Fruit fly (Drosophila melanogaster) whole organism, prepupa: Measurements from ENCODE around the gene Brd.
A peak's percentile ranks its signal among the peaks of the same experiment; 100 is the strongest.

ENCODE experiments used
- Blimp-1 ChIP-seq: fragments of 200-800 bp; sonication (Bioruptor generic); optimal IDR thresholded peaks from 3 replicates; lab custom pipeline; 2017; ENCODE audit warnings: missing biosample characterization, missing genetic modification characterization, mild to moderate bottlenecking, moderate library complexity, missing genetic modification reagents
- CG10669 ChIP-seq: fragments of 200-800 bp; sonication (Bioruptor generic); optimal IDR thresholded peaks from 3 replicates; lab custom pipeline; 2018; ENCODE audit warnings: missing biosample characterization, mild to moderate bottlenecking, missing genetic modification characterization, moderate library complexity
- CG11902 ChIP-seq: fragments of 200-800 bp; sonication (Bioruptor generic); optimal IDR thresholded peaks from 3 replicates; lab custom pipeline; 2016; ENCODE audit warnings: missing biosample characterization, missing genetic modification characterization
- CG15336 ChIP-seq: fragments of 200-800 bp; sonication (Bioruptor generic); IDR thresholded peaks from 2 replicates; pipeline ENCODE4 v1.3.6; 2022; ENCODE audit warnings: missing biosample characterization, missing genetic modification characterization
- CG1621 ChIP-seq: fragments of 200-800 bp; sonication (Bioruptor generic); optimal IDR thresholded peaks from 3 replicates; lab custom pipeline; 2018; ENCODE audit warnings: missing biosample characterization, mild to moderate bottlenecking, missing genetic modification characterization
- CG16779 ChIP-seq: fragments of 200-800 bp; sonication (Bioruptor generic); optimal IDR thresholded peaks from 3 replicates; lab custom pipeline; 2017; ENCODE audit warnings: missing biosample characterization, mild to moderate bottlenecking, missing genetic modification characterization
- CG31627 ChIP-seq: fragments of 200-800 bp; sonication (Bioruptor generic); optimal IDR thresholded peaks from 3 replicates; lab custom pipeline; 2016; ENCODE audit warnings: missing biosample characterization, missing genetic modification characterization
- CG32006 ChIP-seq: fragments of 200-800 bp; sonication (Bioruptor generic); optimal IDR thresholded peaks from 3 replicates; lab custom pipeline; 2017; ENCODE audit warnings: missing biosample characterization, mild to moderate bottlenecking, missing genetic modification characterization
- CG3919 ChIP-seq: fragments of 200-800 bp; sonication (Bioruptor generic); optimal IDR thresholded peaks from 3 replicates; lab custom pipeline; 2016; ENCODE audit warnings: missing biosample characterization, missing genetic modification characterization
- CG6276 ChIP-seq: fragments of 200-800 bp; sonication (Bioruptor generic); optimal IDR thresholded peaks from 2 replicates; lab custom pipeline; 2017; ENCODE audit warnings: missing biosample characterization, mild to moderate bottlenecking, missing genetic modification characterization
- CG6808 ChIP-seq: fragments of 200-800 bp; sonication (Bioruptor generic); optimal IDR thresholded peaks from 3 replicates; lab custom pipeline; 2017; ENCODE audit warnings: missing biosample characterization, missing genetic modification characterization, mild to moderate bottlenecking, moderate library complexity, missing genetic modification reagents
- CG6854 ChIP-seq: fragments of 200-800 bp; sonication (Bioruptor generic); optimal IDR thresholded peaks from 2 replicates; lab custom pipeline; 2017; ENCODE audit warnings: missing biosample characterization, mild to moderate bottlenecking, missing genetic modification characterization
- CG8119 ChIP-seq: fragments of 200-800 bp; sonication (Bioruptor generic); IDR thresholded peaks from 3 replicates; pipeline ENCODE4 v1.3.6; 2022; ENCODE audit warnings: missing biosample characterization, missing genetic modification characterization
- CG8319 ChIP-seq: fragments of 200-800 bp; sonication (Bioruptor generic); optimal IDR thresholded peaks from 3 replicates; lab custom pipeline; 2016; ENCODE audit warnings: missing biosample characterization, missing genetic modification characterization
- CG8632 ChIP-seq: fragments of 200-800 bp; sonication (Bioruptor generic); optimal IDR thresholded peaks from 3 replicates; lab custom pipeline; 2016; ENCODE audit warnings: missing biosample characterization, missing genetic modification characterization
- Eip93F ChIP-seq: fragments of 200-800 bp; sonication (Bioruptor generic); optimal IDR thresholded peaks from 2 replicates; lab custom pipeline; 2016; ENCODE audit warnings: missing biosample characterization, mild to moderate bottlenecking, missing genetic modification characterization
- Gug ChIP-seq: fragments of 200-800 bp; sonication (Bioruptor generic); IDR thresholded peaks from 2 replicates; pipeline ENCODE4 v1.3.6; 2022; ENCODE audit warnings: missing biosample characterization, missing genetic modification characterization
- Hr38 ChIP-seq: sonication (Bioruptor generic); optimal IDR thresholded peaks from 2 replicates; lab custom pipeline; 2016; ENCODE audit warnings: missing biosample characterization, missing genetic modification characterization
- Lpt ChIP-seq: fragments of 200-800 bp; sonication (Bioruptor generic); optimal IDR thresholded peaks from 3 replicates; lab custom pipeline; 2016; ENCODE audit warnings: missing biosample characterization, missing genetic modification characterization
- OdsH ChIP-seq: fragments of 200-800 bp; sonication (Bioruptor generic); optimal IDR thresholded peaks from 3 replicates; lab custom pipeline; 2016; ENCODE audit warnings: missing biosample characterization, missing genetic modification characterization
- Smox ChIP-seq: fragments of 200-800 bp; sonication (Bioruptor generic); optimal IDR thresholded peaks from 3 replicates; lab custom pipeline; 2016; ENCODE audit warnings: missing biosample characterization, missing genetic modification characterization
- Sox14 ChIP-seq: fragments of 200-800 bp; sonication (Bioruptor generic); optimal IDR thresholded peaks from 3 replicates; lab custom pipeline; 2016; ENCODE audit warnings: missing biosample characterization, missing genetic modification characterization
- Sox15 ChIP-seq: fragments of 200-800 bp; sonication (Bioruptor generic); optimal IDR thresholded peaks from 3 replicates; lab custom pipeline; 2016; ENCODE audit warnings: missing biosample characterization, missing genetic modification characterization
- dsx ChIP-seq: fragments of 200-800 bp; optimal IDR thresholded peaks from 3 replicates; lab custom pipeline; 2019; ENCODE audit warnings: missing biosample characterization, mild to moderate bottlenecking, missing genetic modification characterization, moderate library complexity; ENCODE audit not compliant: poor library complexity, severe bottlenecking
- eg ChIP-seq: fragments of 200-800 bp; sonication (Bioruptor generic); IDR thresholded peaks from 3 replicates; pipeline ENCODE4 v1.3.6; 2022; ENCODE audit warnings: missing biosample characterization, missing genetic modification characterization
- fd59A ChIP-seq: fragments of 200-800 bp; sonication (Bioruptor generic); optimal IDR thresholded peaks from 2 replicates; lab custom pipeline; 2017; ENCODE audit warnings: missing biosample characterization, mild to moderate bottlenecking, missing genetic modification characterization, missing genetic modification reagents
- fkh ChIP-seq: fragments of 200-800 bp; sonication (Bioruptor generic); optimal IDR thresholded peaks from 3 replicates; lab custom pipeline; 2017; ENCODE audit warnings: missing biosample characterization, mild to moderate bottlenecking, missing genetic modification characterization, moderate library complexity
- lz ChIP-seq: fragments of 200-800 bp; sonication (Bioruptor generic); optimal IDR thresholded peaks from 3 replicates; lab custom pipeline; 2016; ENCODE audit warnings: missing biosample characterization, missing genetic modification characterization
- net ChIP-seq: fragments of 200-800 bp; sonication (Bioruptor generic); optimal IDR thresholded peaks from 3 replicates; lab custom pipeline; 2016; ENCODE audit warnings: missing biosample characterization, missing genetic modification characterization
- pdm3 ChIP-seq: fragments of 200-800 bp; sonication (Bioruptor generic); optimal IDR thresholded peaks from 3 replicates; lab custom pipeline; 2016; ENCODE audit warnings: missing biosample characterization, missing genetic modification characterization
- salr ChIP-seq, 2 experiments: fragments of 200-800 bp; sonication (Bioruptor generic); optimal IDR thresholded peaks; 3 replicates each; lab custom pipeline; 2016 to 2018; ENCODE audit warnings: missing biosample characterization in 2 of 2, missing genetic modification characterization in 2 of 2, mild to moderate bottlenecking in 1 of 2
- ss ChIP-seq, 2 experiments: fragments of 200-800 bp; sonication (Bioruptor generic); optimal IDR thresholded peaks; 2 replicates in 1 of 2; 3 replicates in 1 of 2; lab custom pipeline; 2017 to 2018; ENCODE audit warnings: mild to moderate bottlenecking in 2 of 2, missing biosample characterization in 2 of 2, missing genetic modification characterization in 2 of 2, moderate library complexity in 1 of 2
- svp ChIP-seq: fragments of 200-800 bp; sonication (Bioruptor generic); peaks from one replicate; lab custom pipeline; 2016; ENCODE audit warnings: missing biosample characterization, missing genetic modification characterization
- topi ChIP-seq: fragments of 200-800 bp; sonication (Bioruptor generic); optimal IDR thresholded peaks from 3 replicates; lab custom pipeline; 2016; ENCODE audit warnings: missing biosample characterization, missing genetic modification characterization
- vri ChIP-seq: fragments of 200-800 bp; sonication (Bioruptor generic); optimal IDR thresholded peaks from 3 replicates; lab custom pipeline; 2016; ENCODE audit warnings: missing biosample characterization, mild to moderate bottlenecking, missing genetic modification characterization

The Brd gene

DNA sequence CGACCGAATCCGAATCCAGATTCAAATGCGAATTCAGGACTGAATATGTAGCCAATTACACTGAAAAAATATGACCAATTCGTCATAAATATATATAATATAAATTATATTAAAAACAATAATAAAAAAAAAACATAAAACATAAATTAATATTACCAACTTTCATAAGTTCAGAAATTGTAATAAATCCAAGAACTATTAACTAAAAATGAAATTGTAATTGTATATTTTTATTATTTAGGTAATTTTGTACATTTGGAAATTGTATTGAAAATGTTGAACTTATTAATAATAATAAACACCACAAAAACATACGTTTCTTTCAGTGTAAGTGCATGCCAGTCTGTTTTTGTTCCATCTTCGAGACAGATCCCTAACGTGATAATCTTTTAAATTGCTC, 11.4 kb upstream of the Brd start:
- no peak for TF ChIP-seq lz (GFP tag; lab: Kevin White, UChicago)
- no peak for TF ChIP-seq Blimp-1 (GFP tag; lab: Kevin White, UChicago)
- TF ChIP-seq Gug = no peak
- TF ChIP-seq CG16779 (tag; lab: Kevin White, UChicago) = no peak
- no peak for TF ChIP-seq fkh (GFP tag; lab: Kevin White, UChicago)
- no peak for TF ChIP-seq CG6276 (GFP tag; lab: Kevin White, UChicago)
- no peak for TF ChIP-seq CG8632
- TF ChIP-seq ss (GFP tag; optimal IDR thresholded peaks at IDR 0.05; lab: Kevin White, UChicago) = no peak
- TF ChIP-seq Hr38 (GFP tag; lab: Kevin White, UChicago) = no peak
- no peak for TF ChIP-seq Sox14
- no peak for TF ChIP-seq Smox (GFP tag; lab: Kevin White, UChicago)
- TF ChIP-seq salr (GFP tag; optimal IDR thresholded peaks at IDR 0.05; lab: Kevin White, UChicago) = no peak
- no peak for TF ChIP-seq net (GFP tag; lab: Kevin White, UChicago)
- TF ChIP-seq dsx (GFP tag; lab: Kevin White, UChicago) = no peak
- no peak for TF ChIP-seq pdm3 (GFP tag; lab: Kevin White, UChicago)
- TF ChIP-seq CG3919 (GFP tag; lab: Kevin White, UChicago) = no peak
- no peak for TF ChIP-seq CG15336 (GFP tag; lab: Robert Waterston, UW)
- TF ChIP-seq Sox15 (GFP tag; lab: Kevin White, UChicago) = no peak

DNA sequence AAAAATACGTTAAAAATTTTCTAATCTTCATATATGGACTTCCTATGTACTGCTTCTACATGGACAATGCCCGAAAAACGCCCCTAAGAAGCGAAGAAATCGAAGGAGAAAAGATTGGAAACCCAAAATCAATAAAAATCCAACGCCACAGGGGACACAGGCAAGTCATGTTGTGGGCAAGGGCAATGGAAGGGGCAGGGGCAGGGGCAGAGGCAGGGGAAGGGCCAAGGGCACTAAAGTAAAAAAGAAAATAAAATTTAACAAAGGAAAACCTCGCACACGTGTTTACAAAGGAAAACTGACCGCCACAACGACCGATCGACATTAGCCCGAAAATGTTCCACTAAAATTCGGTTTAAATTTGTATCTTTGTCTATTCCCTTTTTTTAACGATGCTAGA, 9.7 kb upstream of the Brd start:
- TF ChIP-seq CG6808 (GFP tag; lab: Kevin White, UChicago) = no peak
- no peak for TF ChIP-seq CG10669 (GFP tag; lab: Kevin White, UChicago)
- no peak for TF ChIP-seq pdm3 (GFP tag; lab: Kevin White, UChicago)
- TF ChIP-seq Smox (GFP tag; lab: Kevin White, UChicago) = no peak
- TF ChIP-seq CG8319 (GFP tag; lab: Kevin White, UChicago) = no peak
- TF ChIP-seq net (GFP tag; lab: Kevin White, UChicago) = no peak
- TF ChIP-seq Lpt (GFP tag; lab: Kevin White, UChicago) = no peak
- TF ChIP-seq CG15336 (GFP tag; lab: Robert Waterston, UW) = no peak
- no peak for TF ChIP-seq CG11902 (GFP tag; lab: Kevin White, UChicago)
- no peak for TF ChIP-seq CG31627 (GFP tag; lab: Kevin White, UChicago)
- TF ChIP-seq CG32006 (GFP tag; lab: Kevin White, UChicago) = no peak
- TF ChIP-seq CG1621 (tag; lab: Kevin White, UChicago) = no peak
- TF ChIP-seq Eip93F (GFP tag; lab: Kevin White, UChicago) = no peak
- TF ChIP-seq CG16779 (tag; lab: Kevin White, UChicago) = no peak
- no peak for TF ChIP-seq ss (GFP tag; optimal IDR thresholded peaks at IDR 0.05; lab: Kevin White, UChicago)
- no peak for TF ChIP-seq OdsH (GFP tag; lab: Kevin White, UChicago)
- TF ChIP-seq fd59A = no peak
- TF ChIP-seq eg (GFP tag; lab: Robert Waterston, UW) = no peak
- no peak for TF ChIP-seq vri (GFP tag; lab: Kevin White, UChicago)
- TF ChIP-seq CG6854 (GFP tag; lab: Kevin White, UChicago) = no peak

DNA sequence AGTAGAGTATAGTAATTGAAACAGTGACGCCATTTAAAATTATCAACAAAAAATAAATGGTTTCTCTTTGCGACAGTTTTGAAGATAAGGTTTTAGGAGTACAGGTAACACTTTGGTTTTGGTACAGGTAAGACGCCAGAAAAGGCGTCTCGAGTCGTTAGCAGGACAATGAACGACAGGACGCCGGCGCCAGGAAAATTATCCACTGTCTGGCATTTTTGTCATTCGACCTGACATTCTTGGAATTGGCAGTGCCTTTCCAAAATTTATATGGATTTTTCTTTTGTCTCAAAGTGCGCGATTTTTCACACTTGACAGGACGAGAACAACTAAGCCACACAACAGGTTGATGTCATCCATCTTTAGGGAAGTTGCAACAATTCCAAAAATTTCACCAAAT, 7.6 kb upstream of the Brd start:
- no peak for TF ChIP-seq CG1621 (tag; lab: Kevin White, UChicago)
- no peak for TF ChIP-seq topi
- TF ChIP-seq Blimp-1 (GFP tag; lab: Kevin White, UChicago) = no peak
- TF ChIP-seq Lpt (GFP tag; lab: Kevin White, UChicago) = no peak
- TF ChIP-seq pdm3 (GFP tag; lab: Kevin White, UChicago) = no peak
- no peak for TF ChIP-seq dsx (GFP tag; lab: Kevin White, UChicago)

DNA sequence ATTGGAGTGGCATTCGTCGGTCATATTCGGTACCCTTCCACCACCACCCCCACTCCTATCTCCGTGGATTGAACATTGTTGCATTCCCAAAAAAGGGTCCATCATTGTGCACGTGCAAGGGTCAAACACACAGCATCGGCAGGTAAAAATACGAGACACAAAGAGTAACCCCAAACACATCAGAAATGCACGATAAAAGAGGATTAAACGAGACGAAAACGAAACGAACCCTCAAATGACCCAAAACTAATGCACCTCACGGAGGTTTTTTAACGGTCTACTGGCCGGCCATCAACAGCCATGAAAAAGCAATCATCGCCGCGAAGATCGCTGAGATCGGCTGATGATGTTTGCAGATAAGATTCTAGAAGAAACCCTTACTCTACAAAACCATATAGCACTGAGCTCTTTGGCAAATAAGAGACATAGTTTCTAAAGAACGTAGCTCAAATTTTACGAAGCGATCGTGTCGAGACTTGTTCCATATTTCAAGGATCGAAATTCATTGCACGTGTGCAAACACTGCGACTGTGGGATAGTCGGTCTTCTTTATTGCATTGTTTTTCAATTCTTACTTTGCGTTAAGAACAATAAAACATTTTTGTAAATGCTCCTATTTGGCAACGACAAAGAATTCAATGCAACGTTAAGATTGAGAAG, 6.1 kb upstream of the Brd start:
- TF ChIP-seq svp (GFP tag; lab: Kevin White, UChicago) = peak; percentile 1
- TF ChIP-seq eg (GFP tag; lab: Robert Waterston, UW) = no peak
- TF ChIP-seq CG6808 (GFP tag; lab: Kevin White, UChicago) = no peak
- TF ChIP-seq CG8119 (GFP tag; lab: Robert Waterston, UW) = no peak
